Worm (Caenorhabditis elegans) whole organism, late embryonic: Measurements from ENCODE around the gene srt-23.

Experiments used
- Y22D7AL.16 ChIP-seq: sonication (generic microtip); optimal IDR thresholded peaks from 2 replicates; lab custom pipeline; 2016; ENCODE audit warnings: missing genetic modification characterization, missing compliant biosample characterization
- ceh-30 ChIP-seq: fragments of 150-350 bp; optimal IDR thresholded peaks from 2 replicates; lab custom pipeline; 2014; ENCODE audit warnings: missing biosample characterization, missing genetic modification characterization
- nhr-11 ChIP-seq: fragments of 150-350 bp; optimal IDR thresholded peaks from 2 replicates; lab custom pipeline; 2014; ENCODE audit warnings: missing biosample characterization, missing genetic modification characterization
- ttx-3 ChIP-seq: sonication (generic microtip); optimal IDR thresholded peaks from 2 replicates; lab custom pipeline; 2016; ENCODE audit warnings: missing genetic modification reagents, missing genetic modification characterization, missing compliant biosample characterization
- zip-5 ChIP-seq: sonication (generic microtip); optimal IDR thresholded peaks from 2 replicates; lab custom pipeline; 2016; ENCODE audit warnings: missing genetic modification characterization, missing compliant biosample characterization

ce11 chrIV:804802-805201, 48.3 kb downstream of the srt-23 start, which contains the start of gene Y55F3BL.4:
- TF ChIP-seq ceh-30 (no peak), Y22D7AL.16 (no peak), nhr-11 (no peak), zip-5 (tag; lab: Kevin White, UChicago) (no peak), ttx-3 (tag; lab: Kevin White, UChicago) (no peak)
